Fruit fly (Drosophila melanogaster): ENCODE data around the gene Gfrl.

- TF ChIP-seq CG8478 (optimal IDR thresholded peaks at IDR 0.05) = no peak
- no peak for TF ChIP-seq psq (optimal IDR thresholded peaks at IDR 0.05)
- TF ChIP-seq Dll (optimal IDR thresholded peaks at IDR 0.05) = no peak
- no peak for TF ChIP-seq usp (GFP tag; optimal IDR thresholded peaks at IDR 0.05)
These were observed 16.9 kb upstream of the Gfrl start, which contains the start of gene Dic2 for dm6 chr3R:20501327-20501726.
